Fruit fly (Drosophila melanogaster) whole organism: Measurements from ENCODE around the gene Cyp310a1.

Experiments used
- CG8478 ChIP-seq: fragments of >200 bp; optimal IDR thresholded peaks from 2 replicates; lab custom pipeline; 2018; ENCODE audit warnings: inconsistent platforms
- Dll ChIP-seq: fragments of >200 bp; optimal IDR thresholded peaks from 2 replicates; lab custom pipeline; 2017
- EcR ChIP-seq, 2 experiments: fragments of >200 bp; optimal IDR thresholded peaks; 2 replicates each; lab custom pipeline; 2017; ENCODE audit warnings: missing biosample characterization in 2 of 2, missing genetic modification characterization in 2 of 2, missing genetic modification reagents in 2 of 2
- pan ChIP-seq: fragments of >200 bp; optimal IDR thresholded peaks from 2 replicates; lab custom pipeline; 2017
- psq ChIP-seq: fragments of >200 bp; optimal IDR thresholded peaks from 2 replicates; lab custom pipeline; 2017

DNA sequence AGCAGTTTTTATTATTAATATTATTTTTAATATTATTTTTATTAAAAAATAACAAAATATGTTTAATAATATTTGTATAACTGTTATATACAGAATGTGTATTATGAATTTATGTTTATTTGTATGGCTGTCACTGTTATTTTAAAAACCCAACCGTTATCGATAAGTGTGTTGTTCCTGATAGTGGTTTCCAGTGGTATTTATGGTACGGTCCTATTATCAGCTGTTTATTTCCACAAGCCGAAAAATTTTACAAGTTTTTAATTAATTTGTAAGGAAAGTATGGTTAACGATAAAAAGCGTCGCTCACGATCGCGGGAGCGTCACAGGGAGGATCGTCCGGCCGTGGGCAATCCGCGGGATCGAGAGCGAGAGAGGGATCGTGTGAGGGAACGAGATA, 46.2 kb downstream of the Cyp310a1 start, which contains the start of gene CG10333:
- no peak for TF ChIP-seq EcR (GFP tag; optimal IDR thresholded peaks at IDR 0.05; lab: Kevin White, UChicago)
- no peak for TF ChIP-seq psq (lab: Kevin White, UChicago)
- TF ChIP-seq CG8478 (lab: Kevin White, UChicago): no peak
- TF ChIP-seq Dll: no peak
- no peak for TF ChIP-seq pan (lab: Kevin White, UChicago)
